Worm (Caenorhabditis elegans): Measurements from ENCODE around the gene col-98.

The col-98 gene

DNA sequence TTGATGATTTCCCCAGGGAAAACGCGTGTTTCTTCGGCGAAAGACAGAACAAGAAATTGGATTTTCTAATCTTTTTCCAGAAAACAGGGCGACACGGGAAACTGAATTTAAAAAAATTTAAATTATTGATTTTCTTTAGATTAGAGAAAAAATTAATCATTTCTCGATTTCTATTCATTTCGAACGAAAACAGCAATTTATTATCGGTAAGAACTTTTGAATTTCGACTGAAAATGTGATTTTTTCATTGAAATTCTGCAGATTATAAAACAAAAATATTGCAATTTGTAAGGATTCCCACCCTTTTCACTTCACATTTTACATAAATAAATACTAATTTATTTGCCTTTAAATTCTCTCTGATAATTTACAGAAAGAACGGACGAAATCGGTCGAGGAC is 46.4 kb upstream of the col-98 start, which contains the start of gene bckd-1A:
TSS of gene bckd-1A (minus strand) at position 101 of the 400 bp plus-strand sequence.
- no peak for TF ChIP-seq Y105C5A.15 (GFP tag; IDR thresholded peaks at IDR 0.05)
- TF ChIP-seq vab-7 (GFP tag; IDR thresholded peaks at IDR 0.05) = no peak
- no peak for TF ChIP-seq set-16 (GFP tag; IDR thresholded peaks at IDR 0.05)
- no peak for TF ChIP-seq skn-1 (tag; optimal IDR thresholded peaks at IDR 0.05)
- no peak for TF ChIP-seq aly-2 (tag; optimal IDR thresholded peaks at IDR 0.05)
- no peak for TF ChIP-seq nhr-25 (tag; optimal IDR thresholded peaks at IDR 0.05; ENCODE audit: borderline replicate concordance, insufficient read depth)
- TF ChIP-seq lsy-2 (tag; optimal IDR thresholded peaks at IDR 0.05) = no peak
- no peak for TF ChIP-seq nhr-76 (tag; optimal IDR thresholded peaks at IDR 0.05)
- TF ChIP-seq nhr-77 (tag; optimal IDR thresholded peaks at IDR 0.05) = no peak
- TF ChIP-seq nhr-11 (tag; optimal IDR thresholded peaks at IDR 0.05) = no peak
- TF ChIP-seq dmd-6 (GFP tag; IDR thresholded peaks at IDR 0.05) = no peak
- no peak for TF ChIP-seq daf-16 (GFP tag; optimal IDR thresholded peaks at IDR 0.05)
- TF ChIP-seq daf-16 (tag; optimal IDR thresholded peaks at IDR 0.05) = no peak
- TF ChIP-seq ceh-62 (tag; optimal IDR thresholded peaks at IDR 0.05) = no peak

DNA sequence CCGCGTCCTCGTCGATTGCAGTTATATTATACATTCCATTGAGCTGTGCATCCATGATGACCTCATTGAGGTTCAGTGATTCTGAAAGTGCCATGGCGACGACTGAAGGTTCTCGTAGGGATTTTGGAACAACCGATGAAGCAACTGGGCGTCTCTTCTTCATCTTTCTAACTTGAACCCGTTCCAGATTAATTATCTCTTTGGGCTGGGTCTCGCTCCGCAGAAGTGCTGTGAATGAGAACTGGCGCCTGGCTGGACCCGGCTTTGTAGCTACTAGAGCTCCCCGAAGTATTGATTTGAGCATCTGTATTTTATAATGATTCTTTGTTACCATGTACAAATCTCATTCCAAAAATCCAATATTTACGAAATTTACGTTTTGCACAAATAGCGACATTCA is 41.2 kb upstream of the col-98 start, which contains the start of gene ZK1010.2:
TSS of gene ZK1010.2 (minus strand) at position 304 of the 400 bp plus-strand sequence.
- TF ChIP-seq nhr-48 (tag; optimal IDR thresholded peaks at IDR 0.05) (no peak), F10B5.3 (tag; optimal IDR thresholded peaks at IDR 0.05) (no peak), saeg-2 (GFP tag; IDR thresholded peaks at IDR 0.05) (no peak), zfp-2 (tag; optimal IDR thresholded peaks at IDR 0.05) (no peak), ZK546.5 (tag; optimal IDR thresholded peaks at IDR 0.05) (no peak), nhr-28 (tag; optimal IDR thresholded peaks at IDR 0.05) (no peak), nhr-41 (GFP tag; IDR thresholded peaks at IDR 0.05) (no peak), snpc-1.2 (GFP tag; IDR thresholded peaks at IDR 0.05) (no peak), T20F7.1 (GFP tag; optimal IDR thresholded peaks at IDR 0.05) (no peak), lin-38 (GFP tag; IDR thresholded peaks at IDR 0.05) (peak; percentile 70), nhr-111 (GFP tag; optimal IDR thresholded peaks at IDR 0.05) (no peak), vab-7 (GFP tag; IDR thresholded peaks at IDR 0.05) (no peak), T26A8.4 (GFP tag; IDR thresholded peaks at IDR 0.05) (0 out of 2 replicates have a peak, but pooled peaks have one; percentile 40), snpc-4 (tag; optimal IDR thresholded peaks at IDR 0.05) (no peak), tra-1 (GFP tag; IDR thresholded peaks at IDR 0.05) (no peak), dpl-1 (GFP tag; optimal IDR thresholded peaks at IDR 0.05) (no peak), F37D6.2 (tag; optimal IDR thresholded peaks at IDR 0.05) (no peak), mep-1 (tag; optimal IDR thresholded peaks at IDR 0.05) (no peak), pha-4 (GFP tag; IDR thresholded peaks at IDR 0.05) (peak; percentile 64; the same call in 1 of the 2 replicates), pha-4 (tag; optimal IDR thresholded peaks at IDR 0.05) (no peak), F26F4.8 (GFP tag; conservative IDR thresholded peaks at IDR 0.05) (no peak), madf-5 (GFP tag; IDR thresholded peaks at IDR 0.05) (no peak), lin-1 (GFP tag; IDR thresholded peaks at IDR 0.05) (no peak), lsy-2 (tag; optimal IDR thresholded peaks at IDR 0.05) (peak in 1 of 2 experiments; percentile 20), skn-1 (tag; optimal IDR thresholded peaks at IDR 0.05) (no peak), mdt-29 (GFP tag; IDR thresholded peaks at IDR 0.05) (0 out of 2 replicates have a peak, but pooled peaks have one; percentile 20), nhr-11 (tag; optimal IDR thresholded peaks at IDR 0.05) (no peak), dve-1 (tag; optimal IDR thresholded peaks at IDR 0.05; ENCODE audit: insufficient read depth) (no peak), ceh-82 (tag; optimal IDR thresholded peaks at IDR 0.05) (no peak), zip-2 (tag; optimal IDR thresholded peaks at IDR 0.05) (no peak), attf-4 (tag; optimal IDR thresholded peaks at IDR 0.05) (no peak), zip-11 (GFP tag; IDR thresholded peaks at IDR 0.05) (no peak), tag-97 (GFP tag; IDR thresholded peaks at IDR 0.05) (no peak), lin-39 (tag; optimal IDR thresholded peaks at IDR 0.05) (no peak), ztf-11 (tag; optimal IDR thresholded peaks at IDR 0.05) (no peak), Y75B8A.6 (GFP tag; IDR thresholded peaks at IDR 0.05) (no peak), unc-62 (GFP tag; optimal IDR thresholded peaks at IDR 0.05 in 1 of 2) (no peak), unc-62 (tag; optimal IDR thresholded peaks at IDR 0.05) (no peak), ces-1 (GFP tag; optimal IDR thresholded peaks at IDR 0.05) (no peak), ceh-62 (tag; optimal IDR thresholded peaks at IDR 0.05) (no peak), spr-1 (tag; optimal IDR thresholded peaks at IDR 0.05) (peak; percentile 25), nhr-76 (tag; optimal IDR thresholded peaks at IDR 0.05) (no peak), Y48G9A.11 (GFP tag; IDR thresholded peaks at IDR 0.05) (peak; percentile 66)

Data from whole organism, L4 larva.